Fruit fly (Drosophila melanogaster) whole organism, wandering third instar larva: ENCODE measurements around the gene okr.

Experiments
- Dfd ChIP-seq: fragments of >200 bp; optimal IDR thresholded peaks from 2 replicates; lab custom pipeline; 2017; ENCODE audit warnings: missing biosample characterization, missing genetic modification characterization
- Hnf4 ChIP-seq: fragments of 200-800 bp; sonication (Bioruptor generic); optimal IDR thresholded peaks from 2 replicates; lab custom pipeline; 2016; ENCODE audit warnings: missing biosample characterization, mild to moderate bottlenecking, missing genetic modification characterization
- sage ChIP-seq: fragments of 200-800 bp; sonication (Bioruptor generic); optimal IDR thresholded peaks from 2 replicates; lab custom pipeline; 2016; ENCODE audit warnings: missing biosample characterization, mild to moderate bottlenecking, missing genetic modification characterization

- TF ChIP-seq sage (GFP tag; lab: Kevin White, UChicago) (no peak), Dfd (GFP tag; lab: Kevin White, UChicago) (no peak), Hnf4 (no peak)
Observed at dm6 chr2L:3029012-3029411, 36.5 kb upstream of the okr start, which contains the start of the genes Sf3b2 and CG17219.
